Worm (Caenorhabditis elegans) whole organism, L2 larva: ENCODE data around the gene nhr-36.

Experiments used
- alr-1 ChIP-seq: fragments of 150-350 bp; optimal IDR thresholded peaks from 2 replicates; lab custom pipeline; 2014; ENCODE audit warnings: missing biosample characterization, missing genetic modification characterization
- nhr-10 ChIP-seq: sonication (generic microtip); optimal IDR thresholded peaks from 2 replicates; lab custom pipeline; 2017; ENCODE audit warnings: missing biosample characterization, missing genetic modification characterization
- nhr-77 ChIP-seq: fragments of 150-350 bp; optimal IDR thresholded peaks from 2 replicates; lab custom pipeline; 2014; ENCODE audit warnings: missing biosample characterization, missing genetic modification characterization

DNA sequence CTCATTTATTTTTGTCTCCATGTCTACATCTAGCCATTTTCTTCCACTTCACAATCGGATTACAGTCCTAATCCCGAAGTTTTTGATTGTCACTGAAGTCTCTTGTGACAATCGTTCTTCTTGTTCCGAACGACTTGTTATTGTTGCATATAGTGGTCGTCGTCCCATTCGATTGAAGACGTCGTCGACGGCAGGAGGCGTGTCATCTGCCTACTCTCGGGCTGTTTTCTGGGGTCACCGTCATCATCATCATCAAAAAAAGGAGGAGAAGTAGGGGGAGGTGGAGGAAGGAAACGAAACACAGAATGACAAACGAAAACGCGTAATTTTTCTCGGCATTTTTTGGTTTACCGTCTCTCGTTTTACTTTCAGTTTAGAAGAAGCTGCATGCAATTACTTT, 43.7 kb upstream of the nhr-36 start, which contains the start of gene F44A2.3:
- no peak for TF ChIP-seq nhr-10 (tag; lab: Kevin White, UChicago)
- TF ChIP-seq alr-1 (tag; lab: Kevin White, UChicago) = no peak
- no peak for TF ChIP-seq nhr-77
